Fruit fly (Drosophila melanogaster) S2 (cell line): ENCODE data around the gene CG43739.

Experiments used
- CG8478 ChIP-seq: fragments of >200 bp; optimal IDR thresholded peaks from 2 replicates; lab custom pipeline; 2018
- CTCF ChIP-seq, 2 experiments: fragments of >200 bp; optimal IDR thresholded peaks; 2 replicates each; lab custom pipeline; 2018

- TF ChIP-seq CG8478 (lab: Kevin White, UChicago) = no peak
- TF ChIP-seq CTCF (optimal IDR thresholded peaks at IDR 0.05; lab: Kevin White, UChicago) = no peak
Measured at dm6 chr2L:20916672-20917209, 2.0 kb downstream of the CG43739 start.
